Fruit fly (Drosophila melanogaster) whole organism, embryonic: Measurements from ENCODE around the gene CG6569.

Experiments used
- Abd-B ChIP-seq: fragments of 200-800 bp; sonication (Bioruptor generic); optimal IDR thresholded peaks from 2 replicates; lab custom pipeline; 2018; ENCODE audit warnings: missing biosample characterization, mild to moderate bottlenecking, missing genetic modification characterization, moderate library complexity
- B-H2 ChIP-seq: fragments of 200-800 bp; sonication (Bioruptor generic); optimal IDR thresholded peaks from 2 replicates; lab custom pipeline; 2018; ENCODE audit warnings: missing biosample characterization, mild to moderate bottlenecking, missing genetic modification characterization
- CG10267 ChIP-seq: fragments of 200-800 bp; sonication (Bioruptor generic); optimal IDR thresholded peaks from 2 replicates; lab custom pipeline; 2018; ENCODE audit warnings: missing biosample characterization, mild to moderate bottlenecking, missing genetic modification characterization, moderate library complexity
- CG10321 ChIP-seq: fragments of 200-800 bp; sonication (Bioruptor generic); IDR thresholded peaks from 2 replicates; pipeline ENCODE4 v1.3.6; 2022; ENCODE audit warnings: missing biosample characterization, missing genetic modification characterization
- CG10462 ChIP-seq: fragments of 200-800 bp; sonication (Bioruptor generic); optimal IDR thresholded peaks from 2 replicates; lab custom pipeline; 2016; ENCODE audit warnings: missing biosample characterization, missing genetic modification characterization
- CG10565 ChIP-seq: fragments of 200-800 bp; sonication (Bioruptor generic); optimal IDR thresholded peaks from 3 replicates; lab custom pipeline; 2016; ENCODE audit warnings: missing biosample characterization, mild to moderate bottlenecking, missing genetic modification characterization
- CG11093 ChIP-seq: fragments of 200-800 bp; sonication (Bioruptor generic); IDR thresholded peaks from 3 replicates; pipeline ENCODE4 v1.3.6; 2022; ENCODE audit warnings: missing biosample characterization, missing genetic modification characterization
- CG11504 ChIP-seq: fragments of 200-800 bp; sonication (Bioruptor generic); optimal IDR thresholded peaks from 3 replicates; lab custom pipeline; 2019; ENCODE audit warnings: missing biosample characterization, mild to moderate bottlenecking, missing genetic modification characterization, moderate library complexity
- CG11560 ChIP-seq: fragments of 200-800 bp; sonication (Bioruptor generic); IDR thresholded peaks from 3 replicates; pipeline ENCODE4 v1.3.6; 2022; ENCODE audit warnings: missing biosample characterization, missing genetic modification characterization
- CG12236 ChIP-seq: fragments of 200-800 bp; sonication (Bioruptor generic); optimal IDR thresholded peaks from 2 replicates; lab custom pipeline; 2016; ENCODE audit warnings: missing biosample characterization, missing genetic modification characterization
- CG12744 ChIP-seq: fragments of 200-800 bp; sonication (Bioruptor generic); optimal IDR thresholded peaks from 2 replicates; lab custom pipeline; 2016; ENCODE audit warnings: missing biosample characterization, missing genetic modification characterization
- CG13287 ChIP-seq: fragments of 200-800 bp; sonication (Bioruptor generic); IDR thresholded peaks from 2 replicates; pipeline ENCODE4 v1.3.6; 2022; ENCODE audit warnings: missing biosample characterization, missing genetic modification characterization; ENCODE audit not compliant: partially characterized antibody
- CG13424 ChIP-seq: fragments of 200-800 bp; sonication (Bioruptor generic); optimal IDR thresholded peaks from 2 replicates; lab custom pipeline; 2019; ENCODE audit warnings: missing biosample characterization, mild to moderate bottlenecking, missing genetic modification characterization, moderate library complexity
- CG16863 ChIP-seq: fragments of 200-800 bp; sonication (Bioruptor generic); optimal IDR thresholded peaks from 3 replicates; lab custom pipeline; 2016; ENCODE audit warnings: missing biosample characterization, missing genetic modification characterization
- CG17829 ChIP-seq: fragments of 200-800 bp; optimal IDR thresholded peaks from 2 replicates; lab custom pipeline; 2019; ENCODE audit warnings: missing biosample characterization, mild to moderate bottlenecking, missing genetic modification characterization, moderate library complexity
- CG2889 ChIP-seq: fragments of 200-800 bp; sonication (Bioruptor generic); IDR thresholded peaks from 3 replicates; pipeline ENCODE4 v1.3.6; 2022; ENCODE audit warnings: missing biosample characterization, missing genetic modification characterization
- CG3065 ChIP-seq: fragments of 200-800 bp; sonication (Bioruptor generic); optimal IDR thresholded peaks from 2 replicates; lab custom pipeline; 2016; ENCODE audit warnings: missing biosample characterization, missing genetic modification characterization
- CG31441 ChIP-seq: fragments of 200-800 bp; sonication (Bioruptor generic); IDR thresholded peaks from 2 replicates; pipeline ENCODE4 v1.3.6; 2022; ENCODE audit warnings: missing biosample characterization, missing genetic modification characterization
- CG4404 ChIP-seq: fragments of 200-800 bp; sonication (Bioruptor generic); IDR thresholded peaks from 2 replicates; pipeline ENCODE4 v1.3.6; 2022; ENCODE audit warnings: missing biosample characterization, missing genetic modification characterization
- CG7839 ChIP-seq: fragments of 200-800 bp; sonication (Bioruptor generic); optimal IDR thresholded peaks from 3 replicates; lab custom pipeline; 2018; ENCODE audit warnings: missing biosample characterization, mild to moderate bottlenecking, missing genetic modification characterization, moderate library complexity
- CG8478 ChIP-seq: fragments of >200 bp; optimal IDR thresholded peaks from 2 replicates; lab custom pipeline; 2018
- Dbx ChIP-seq: fragments of 200-800 bp; sonication (Bioruptor generic); IDR thresholded peaks from 3 replicates; pipeline ENCODE4 v1.3.6; 2022; ENCODE audit warnings: missing biosample characterization, missing genetic modification characterization
- Gug ChIP-seq: fragments of 200-800 bp; sonication (Bioruptor generic); IDR thresholded peaks from 4 replicates; pipeline ENCODE4 v1.3.6; 2022; ENCODE audit warnings: missing biosample characterization, missing genetic modification characterization
- H15 ChIP-seq: fragments of 200-800 bp; sonication (Bioruptor generic); IDR thresholded peaks from 3 replicates; pipeline ENCODE4 v1.3.6; 2022; ENCODE audit warnings: missing biosample characterization, missing genetic modification characterization
- Lhr ChIP-seq: fragments of 200-800 bp; sonication (Bioruptor generic); optimal IDR thresholded peaks from 3 replicates; lab custom pipeline; 2017; ENCODE audit warnings: mild to moderate bottlenecking, missing biosample characterization, missing genetic modification reagents, missing genetic modification characterization
- MBD-R2 ChIP-seq: fragments of 200-800 bp; sonication (Bioruptor generic); IDR thresholded peaks from 2 replicates; pipeline ENCODE4 v1.3.6; 2022; ENCODE audit warnings: missing biosample characterization, missing genetic modification characterization
- Oaz ChIP-seq: fragments of 200-800 bp; sonication (Bioruptor generic); IDR thresholded peaks from 2 replicates; pipeline ENCODE4 v1.3.6; 2022; ENCODE audit warnings: missing biosample characterization, missing genetic modification characterization
- Poxn ChIP-seq: fragments of 200-800 bp; sonication (Bioruptor generic); IDR thresholded peaks from 2 replicates; pipeline ENCODE4 v1.3.6; 2022; ENCODE audit warnings: missing biosample characterization, missing genetic modification characterization
- Rx ChIP-seq: fragments of 200-800 bp; sonication (Bioruptor generic); IDR thresholded peaks from 2 replicates; pipeline ENCODE4 v1.3.6; 2022; ENCODE audit warnings: missing biosample characterization, missing genetic modification characterization
- Scr ChIP-seq: fragments of 200-800 bp; sonication (Bioruptor generic); IDR thresholded peaks from 2 replicates; pipeline ENCODE4 v1.3.6; 2022; ENCODE audit warnings: missing biosample characterization, missing genetic modification characterization; ENCODE audit not compliant: partially characterized antibody
- Sox100B ChIP-seq: fragments of 200-800 bp; sonication (Bioruptor generic); optimal IDR thresholded peaks from 3 replicates; lab custom pipeline; 2018; ENCODE audit warnings: missing biosample characterization, mild to moderate bottlenecking, missing genetic modification characterization
- Ssrp ChIP-seq: fragments of 200-800 bp; sonication (Bioruptor generic); optimal IDR thresholded peaks from 2 replicates; lab custom pipeline; 2018; ENCODE audit warnings: missing biosample characterization, mild to moderate bottlenecking, missing genetic modification characterization, moderate library complexity
- br ChIP-seq: fragments of >200 bp; optimal IDR thresholded peaks from 2 replicates; lab custom pipeline; 2017
- btn ChIP-seq: fragments of 200-800 bp; sonication (Bioruptor generic); optimal IDR thresholded peaks from 2 replicates; lab custom pipeline; 2016; ENCODE audit warnings: missing biosample characterization, missing genetic modification characterization
- caup ChIP-seq: fragments of 200-800 bp; sonication (Bioruptor generic); optimal IDR thresholded peaks from 3 replicates; lab custom pipeline; 2017; ENCODE audit warnings: missing biosample characterization, mild to moderate bottlenecking, missing genetic modification characterization, moderate library complexity; ENCODE audit not compliant: severe bottlenecking
- croc ChIP-seq: fragments of 200-800 bp; sonication (Bioruptor generic); conservative IDR thresholded peaks from 3 replicates; pipeline ENCODE4 v1.3.6; 2022; ENCODE audit warnings: missing biosample characterization, missing genetic modification characterization
- dan ChIP-seq: fragments of 200-800 bp; sonication (Bioruptor generic); IDR thresholded peaks from 2 replicates; pipeline ENCODE4 v1.3.6; 2022; ENCODE audit warnings: missing biosample characterization, missing genetic modification characterization
- danr ChIP-seq: fragments of 200-800 bp; sonication (Bioruptor generic); IDR thresholded peaks from 2 replicates; pipeline ENCODE4 v1.3.6; 2022; ENCODE audit warnings: missing biosample characterization, missing genetic modification characterization
- dm ChIP-seq: fragments of 200-800 bp; sonication (Bioruptor generic); optimal IDR thresholded peaks from 3 replicates; lab custom pipeline; 2016; ENCODE audit warnings: missing biosample characterization, missing genetic modification characterization
- fd102C ChIP-seq: fragments of 200-800 bp; sonication (Bioruptor generic); optimal IDR thresholded peaks from 2 replicates; lab custom pipeline; 2018; ENCODE audit warnings: missing biosample characterization, mild to moderate bottlenecking, missing genetic modification characterization, moderate library complexity
- ham ChIP-seq: fragments of 200-800 bp; sonication (Bioruptor generic); IDR thresholded peaks from 2 replicates; pipeline ENCODE4 v1.3.6; 2022; ENCODE audit warnings: missing biosample characterization, missing genetic modification characterization
- lov ChIP-seq, 2 experiments: fragments of 200-800 bp in 1 of 2; fragments of >200 bp in 1 of 2; sonication (Bioruptor generic) in 1 of 2; IDR thresholded peaks in 1 of 2; optimal IDR thresholded peaks in 1 of 2; 2 replicates in 1 of 2; 3 replicates in 1 of 2; pipeline versions ENCODE4 v1.3.6 to Lab custom; 2017 to 2022; ENCODE audit warnings: missing biosample characterization in 1 of 2, missing genetic modification characterization in 1 of 2
- mirr ChIP-seq: fragments of 200-800 bp; sonication (Bioruptor generic); optimal IDR thresholded peaks from 3 replicates; lab custom pipeline; 2018; ENCODE audit warnings: missing biosample characterization, mild to moderate bottlenecking, missing genetic modification characterization
- pfk ChIP-seq: fragments of 200-800 bp; sonication (Bioruptor generic); optimal IDR thresholded peaks from 2 replicates; lab custom pipeline; 2018; ENCODE audit warnings: missing biosample characterization, mild to moderate bottlenecking, missing genetic modification characterization, moderate library complexity
- phol ChIP-seq: fragments of 200-800 bp; sonication (Bioruptor generic); optimal IDR thresholded peaks from 3 replicates; lab custom pipeline; 2018; ENCODE audit warnings: missing biosample characterization, mild to moderate bottlenecking, missing genetic modification characterization, moderate library complexity
- prd ChIP-seq, 3 experiments: fragments of >200 bp in 2 of 3; fragments of 200-800 bp in 1 of 3; sonication (Bioruptor generic) in 1 of 3; optimal IDR thresholded peaks in 2 of 3; IDR thresholded peaks in 1 of 3; 2 replicates in 2 of 3; 3 replicates in 1 of 3; pipeline versions ENCODE4 v1.3.6 to Lab custom; 2017 to 2022; ENCODE audit warnings: missing biosample characterization in 1 of 3, missing genetic modification characterization in 1 of 3
- shn ChIP-seq: fragments of 200-800 bp; sonication (Bioruptor generic); optimal IDR thresholded peaks from 3 replicates; lab custom pipeline; 2016; ENCODE audit warnings: missing biosample characterization, missing genetic modification characterization
- slou ChIP-seq: fragments of 200-800 bp; sonication (Bioruptor generic); optimal IDR thresholded peaks from 3 replicates; lab custom pipeline; 2016; ENCODE audit warnings: missing biosample characterization, missing genetic modification characterization
- trh ChIP-seq: fragments of 200-800 bp; sonication (Bioruptor generic); optimal IDR thresholded peaks from 2 replicates; lab custom pipeline; 2016; ENCODE audit warnings: missing biosample characterization, missing genetic modification characterization
- twi ChIP-seq: fragments of 200-800 bp; optimal IDR thresholded peaks from 2 replicates; lab custom pipeline; 2019; ENCODE audit warnings: missing biosample characterization, mild to moderate bottlenecking, missing genetic modification characterization, moderate library complexity
- tx ChIP-seq: fragments of 200-800 bp; sonication (Bioruptor generic); optimal IDR thresholded peaks from 2 replicates; lab custom pipeline; 2016; ENCODE audit warnings: missing biosample characterization, missing genetic modification characterization
- wor ChIP-seq: fragments of 200-800 bp; sonication (Bioruptor generic); IDR thresholded peaks from 2 replicates; pipeline ENCODE4 v1.3.6; 2022; ENCODE audit warnings: missing biosample characterization, missing genetic modification characterization

CG6569 gene

dm6 chr3R:21830303-21830707 lies 37.4 kb downstream of the CG6569 start (continued):
- no peak for TF ChIP-seq CG4404
- peak; percentile 68 for TF ChIP-seq phol (tag; lab: Kevin White, UChicago)
- TF ChIP-seq CG13424 (tag; lab: Kevin White, UChicago), result peak; percentile 9
- TF ChIP-seq CG16863, result no peak
- TF ChIP-seq CG2889 (GFP tag; lab: Robert Waterston, UW), result no peak
- TF ChIP-seq CG8478 (lab: Kevin White, UChicago), result no peak
- TF ChIP-seq Ssrp (tag; lab: Kevin White, UChicago), result peak; percentile 30
- TF ChIP-seq CG11093 (GFP tag; lab: Robert Waterston, UW), result no peak
- TF ChIP-seq CG7839 (tag; lab: Kevin White, UChicago), result peak; percentile 36
- no peak for TF ChIP-seq lov (optimal IDR thresholded peaks at IDR 0.05; lab: Kevin White, UChicago)
- no peak for TF ChIP-seq lov (GFP tag; IDR thresholded peaks at IDR 0.05; lab: Robert Waterston, UW)
- TF ChIP-seq br (lab: Kevin White, UChicago), result no peak
- peak; percentile 54 for TF ChIP-seq CG10267 (tag; lab: Kevin White, UChicago)
- TF ChIP-seq MBD-R2 (GFP tag; lab: Robert Waterston, UW), result no peak
- TF ChIP-seq Gug (GFP tag; lab: Robert Waterston, UW), result no peak
- TF ChIP-seq CG13287 (GFP tag; lab: Robert Waterston, UW), result no peak
- no peak for TF ChIP-seq slou
- TF ChIP-seq CG11504, result peak; percentile 43
- no peak for TF ChIP-seq CG12236 (GFP tag; lab: Kevin White, UChicago)
- TF ChIP-seq dan (GFP tag; lab: Robert Waterston, UW), result no peak
- TF ChIP-seq twi (tag; lab: Kevin White, UChicago), result no peak
- peak; percentile 15 for TF ChIP-seq Sox100B (GFP tag; lab: Kevin White, UChicago)
- no peak for TF ChIP-seq wor (GFP tag; lab: Robert Waterston, UW)
- TF ChIP-seq CG10565 (GFP tag; lab: Kevin White, UChicago), result no peak
- TF ChIP-seq CG10321, result no peak
- no peak for TF ChIP-seq B-H2 (GFP tag; lab: Kevin White, UChicago)
- no peak for TF ChIP-seq pfk (GFP tag; lab: Kevin White, UChicago)
- TF ChIP-seq prd (optimal IDR thresholded peaks at IDR 0.05; lab: Kevin White, UChicago), result no peak
- TF ChIP-seq prd (GFP tag; IDR thresholded peaks at IDR 0.05; lab: Robert Waterston, UW), result no peak
- TF ChIP-seq caup (GFP tag; lab: Kevin White, UChicago), result no peak
- no peak for TF ChIP-seq CG3065 (GFP tag; lab: Kevin White, UChicago)
- no peak for TF ChIP-seq Oaz (GFP tag; lab: Robert Waterston, UW)
- no peak for TF ChIP-seq Poxn
- TF ChIP-seq Scr (GFP tag; lab: Robert Waterston, UW), result no peak
- TF ChIP-seq Abd-B (GFP tag; lab: Kevin White, UChicago), result peak; percentile 30
- TF ChIP-seq croc, result no peak
- TF ChIP-seq trh (GFP tag; lab: Kevin White, UChicago), result no peak
- 0 out of 2 replicates have a peak, but pooled peaks have one; percentile 48 for TF ChIP-seq CG31441 (GFP tag; lab: Robert Waterston, UW)
- TF ChIP-seq Lhr (GFP tag; lab: Kevin White, UChicago), result no peak
- TF ChIP-seq CG17829 (tag; lab: Kevin White, UChicago), result peak; percentile 49
- no peak for TF ChIP-seq mirr
- TF ChIP-seq danr (GFP tag; lab: Robert Waterston, UW), result no peak
- TF ChIP-seq shn (GFP tag; lab: Kevin White, UChicago), result no peak
- TF ChIP-seq Rx (GFP tag; lab: Robert Waterston, UW), result no peak
- TF ChIP-seq CG10462 (GFP tag; lab: Kevin White, UChicago), result no peak
- no peak for TF ChIP-seq dm
- TF ChIP-seq Dbx (GFP tag; lab: Robert Waterston, UW), result no peak
- no peak for TF ChIP-seq fd102C (GFP tag; lab: Kevin White, UChicago)
- no peak for TF ChIP-seq CG12744 (GFP tag; lab: Kevin White, UChicago)
- TF ChIP-seq btn (GFP tag; lab: Kevin White, UChicago), result no peak
- TF ChIP-seq ham, result no peak
- no peak for TF ChIP-seq tx (GFP tag; lab: Kevin White, UChicago)
- no peak for TF ChIP-seq CG11560 (tag; lab: Robert Waterston, UW)
- TF ChIP-seq H15 (GFP tag; lab: Robert Waterston, UW), result no peak
